Worm (Caenorhabditis elegans) whole organism, mixed stage, embryonic: ENCODE results near the gene srz-74.

Experiments used
- M03D4.4 ChIP-seq: sonication (generic microtip); optimal IDR thresholded peaks from 2 replicates; lab custom pipeline; 2017; ENCODE audit warnings: mild to moderate bottlenecking, missing genetic modification characterization, missing compliant biosample characterization
- bed-3 ChIP-seq: fragments of 200-800 bp; sonication (Bioruptor generic); optimal IDR thresholded peaks from 3 replicates; lab custom pipeline; 2018; ENCODE audit warnings: mild to moderate bottlenecking, missing genetic modification characterization, moderate library complexity, missing compliant biosample characterization
- ceh-39 ChIP-seq: fragments of 150-350 bp; optimal IDR thresholded peaks from 2 replicates; lab custom pipeline; 2014; ENCODE audit warnings: missing biosample characterization, missing genetic modification characterization
- ceh-43 ChIP-seq: fragments of 200-800 bp; sonication (Bioruptor generic); optimal IDR thresholded peaks from 2 replicates; lab custom pipeline; 2018; ENCODE audit warnings: mild to moderate bottlenecking, missing genetic modification characterization, moderate library complexity, missing compliant biosample characterization
- ceh-83 ChIP-seq: fragments of 200-800 bp; sonication (Bioruptor generic); optimal IDR thresholded peaks from 2 replicates; lab custom pipeline; 2018; ENCODE audit warnings: mild to moderate bottlenecking, missing genetic modification characterization, missing compliant biosample characterization
- ces-1 ChIP-seq: fragments of 150-350 bp; optimal IDR thresholded peaks from 2 replicates; lab custom pipeline; 2014; ENCODE audit warnings: missing biosample characterization, missing genetic modification reagents, missing genetic modification characterization
- cnd-1 ChIP-seq: fragments of 200-800 bp; sonication (Bioruptor generic); optimal IDR thresholded peaks from 2 replicates; lab custom pipeline; 2018; ENCODE audit warnings: mild to moderate bottlenecking, missing genetic modification characterization, missing compliant biosample characterization
- elt-1 ChIP-seq: sonication (generic microtip); optimal IDR thresholded peaks from 2 replicates; lab custom pipeline; 2017; ENCODE audit warnings: missing genetic modification characterization, mild to moderate bottlenecking, missing compliant biosample characterization, antibody characterized with exemption, moderate library complexity, borderline replicate concordance; ENCODE audit not compliant: insufficient read depth
- elt-3 ChIP-seq: fragments of 150-350 bp; optimal IDR thresholded peaks from 2 replicates; lab custom pipeline; 2014; ENCODE audit warnings: missing biosample characterization, missing genetic modification characterization
- flh-1 ChIP-seq: fragments of 200-800 bp; sonication (Bioruptor generic); optimal IDR thresholded peaks from 2 replicates; lab custom pipeline; 2018; ENCODE audit warnings: mild to moderate bottlenecking, missing genetic modification characterization, moderate library complexity, missing compliant biosample characterization
- ham-2 ChIP-seq: fragments of 200-800 bp; sonication (Bioruptor generic); optimal IDR thresholded peaks from 2 replicates; lab custom pipeline; 2018; ENCODE audit warnings: mild to moderate bottlenecking, missing genetic modification characterization, missing compliant biosample characterization
- hlh-1 ChIP-seq: fragments of 150-350 bp; optimal IDR thresholded peaks from 2 replicates; lab custom pipeline; 2014; ENCODE audit warnings: missing biosample characterization, missing genetic modification reagents, missing genetic modification characterization
- lin-13 ChIP-seq: fragments of 150-350 bp; optimal IDR thresholded peaks from 2 replicates; lab custom pipeline; 2014; ENCODE audit warnings: missing biosample characterization, missing genetic modification characterization
- lsy-2 ChIP-seq: fragments of 150-350 bp; optimal IDR thresholded peaks from 2 replicates; lab custom pipeline; 2014; ENCODE audit warnings: missing biosample characterization, missing genetic modification characterization
- mab-5 ChIP-seq: fragments of 150-350 bp; optimal IDR thresholded peaks from 2 replicates; lab custom pipeline; 2014; ENCODE audit warnings: missing biosample characterization, missing genetic modification characterization
- mep-1 ChIP-seq: fragments of 150-350 bp; optimal IDR thresholded peaks from 2 replicates; lab custom pipeline; 2017; ENCODE audit warnings: missing biosample characterization, missing genetic modification reagents, missing genetic modification characterization, inconsistent platforms
- mls-2 ChIP-seq: sonication (generic microtip); optimal IDR thresholded peaks from 2 replicates; lab custom pipeline; 2016; ENCODE audit warnings: mild to moderate bottlenecking, missing genetic modification characterization, moderate library complexity, missing compliant biosample characterization
- nhr-12 ChIP-seq: fragments of 150-350 bp; optimal IDR thresholded peaks from 2 replicates; lab custom pipeline; 2014; ENCODE audit warnings: missing biosample characterization, missing genetic modification characterization
- nhr-2 ChIP-seq: fragments of 150-350 bp; optimal IDR thresholded peaks from 2 replicates; lab custom pipeline; 2014; ENCODE audit warnings: missing biosample characterization, missing genetic modification characterization
- nhr-237 ChIP-seq: fragments of 150-350 bp; optimal IDR thresholded peaks from 2 replicates; lab custom pipeline; 2014; ENCODE audit warnings: missing biosample characterization, missing genetic modification characterization
- nhr-28 ChIP-seq: fragments of 150-350 bp; optimal IDR thresholded peaks from 2 replicates; lab custom pipeline; 2014; ENCODE audit warnings: missing biosample characterization, missing genetic modification characterization
- nhr-76 ChIP-seq: sonication (generic microtip); optimal IDR thresholded peaks from 2 replicates; lab custom pipeline; 2017; ENCODE audit warnings: missing biosample characterization, missing genetic modification characterization
- pha-4 ChIP-seq: fragments of 150-350 bp; optimal IDR thresholded peaks from 2 replicates; lab custom pipeline; 2018; ENCODE audit warnings: missing biosample characterization, missing genetic modification reagents, missing genetic modification characterization
- sem-2 ChIP-seq: fragments of 200-800 bp; sonication (Bioruptor generic); optimal IDR thresholded peaks from 2 replicates; lab custom pipeline; 2018; ENCODE audit warnings: mild to moderate bottlenecking, missing genetic modification characterization, missing compliant biosample characterization
- snpc-4 ChIP-seq: fragments of 150-350 bp; optimal IDR thresholded peaks from 2 replicates; lab custom pipeline; 2014; ENCODE audit warnings: missing biosample characterization, missing genetic modification characterization
- sptf-1 ChIP-seq: sonication (generic microtip); optimal IDR thresholded peaks from 2 replicates; lab custom pipeline; 2017; ENCODE audit warnings: mild to moderate bottlenecking, missing genetic modification characterization, moderate library complexity, missing compliant biosample characterization
- unc-120 ChIP-seq: sonication (generic microtip); optimal IDR thresholded peaks from 2 replicates; lab custom pipeline; 2017; ENCODE audit warnings: missing genetic modification characterization, missing compliant biosample characterization; ENCODE audit not compliant: poor library complexity, severe bottlenecking
- unc-39 ChIP-seq: fragments of 150-350 bp; optimal IDR thresholded peaks from 2 replicates; lab custom pipeline; 2014; ENCODE audit warnings: missing biosample characterization, missing genetic modification characterization
- unc-62 ChIP-seq: fragments of 150-350 bp; optimal IDR thresholded peaks from 2 replicates; lab custom pipeline; 2014; ENCODE audit warnings: missing biosample characterization, missing genetic modification reagents, missing genetic modification characterization
- zip-8 ChIP-seq: fragments of 150-350 bp; optimal IDR thresholded peaks from 2 replicates; lab custom pipeline; 2014; ENCODE audit warnings: missing biosample characterization, missing genetic modification characterization
- ztf-11 ChIP-seq: fragments of 150-350 bp; optimal IDR thresholded peaks from 2 replicates; lab custom pipeline; 2014; ENCODE audit warnings: missing biosample characterization, missing genetic modification characterization

srz-74 gene

ce11 chrIV:16329159-16329558, at the start of gene srz-74:
srz-74 (plus strand) TSS chrIV:16329459.
- no peak for TF ChIP-seq flh-1 (GFP tag; lab: Kevin White, UChicago)
- TF ChIP-seq ces-1 (GFP tag; lab: Kevin White, UChicago) = no peak
- TF ChIP-seq pha-4 (tag; lab: Kevin White, UChicago) = no peak
- no peak for TF ChIP-seq mep-1 (tag; lab: Kevin White, UChicago)
- no peak for TF ChIP-seq ham-2 (GFP tag; lab: Kevin White, UChicago)
- TF ChIP-seq nhr-2 (tag; lab: Kevin White, UChicago) = no peak
- TF ChIP-seq sptf-1 (tag; lab: Kevin White, UChicago) = no peak
- TF ChIP-seq lin-13 = no peak
- no peak for TF ChIP-seq unc-62 (GFP tag; lab: Kevin White, UChicago)
- TF ChIP-seq ceh-43 (GFP tag; lab: Kevin White, UChicago) = no peak
- no peak for TF ChIP-seq bed-3 (GFP tag; lab: Kevin White, UChicago)
- TF ChIP-seq elt-1 (tag; lab: Kevin White, UChicago) = no peak
- TF ChIP-seq mab-5 (tag; lab: Kevin White, UChicago) = no peak
- no peak for TF ChIP-seq zip-8 (tag; lab: Kevin White, UChicago)
- no peak for TF ChIP-seq snpc-4 (tag; lab: Kevin White, UChicago)

- TF ChIP-seq unc-120 (tag; lab: Kevin White, UChicago) (no peak), nhr-2 (tag; lab: Kevin White, UChicago) (no peak), pha-4 (tag; lab: Kevin White, UChicago) (no peak), unc-62 (GFP tag; lab: Kevin White, UChicago) (no peak), ceh-43 (GFP tag; lab: Kevin White, UChicago) (no peak)
Measured at ce11 chrIV:16280614-16281013, 48.6 kb upstream of the srz-74 start, which contains the start of gene clec-191. clec-191 (minus strand) TSS chrIV:16280714.

ce11 chrIV:16290745-16291144, 38.5 kb upstream of the srz-74 start, which contains the start of gene srz-75:
srz-75 (minus strand) TSS chrIV:16290845.
- TF ChIP-seq nhr-28 (no peak), sem-2 (GFP tag; lab: Kevin White, UChicago) (no peak), mab-5 (tag; lab: Kevin White, UChicago) (no peak), unc-39 (tag; lab: Kevin White, UChicago) (no peak), mls-2 (tag; lab: Kevin White, UChicago) (no peak), lsy-2 (tag; lab: Kevin White, UChicago) (no peak), snpc-4 (tag; lab: Kevin White, UChicago) (no peak), mep-1 (tag; lab: Kevin White, UChicago) (no peak), elt-1 (tag; lab: Kevin White, UChicago) (no peak), ceh-83 (GFP tag; lab: Kevin White, UChicago) (no peak), nhr-237 (no peak), pha-4 (tag; lab: Kevin White, UChicago) (no peak), lin-13 (no peak), nhr-12 (no peak), ces-1 (GFP tag; lab: Kevin White, UChicago) (no peak), bed-3 (GFP tag; lab: Kevin White, UChicago) (no peak), sptf-1 (tag; lab: Kevin White, UChicago) (no peak)

- TF ChIP-seq M03D4.4 (tag; lab: Kevin White, UChicago) = no peak
- no peak for TF ChIP-seq nhr-76 (tag; lab: Kevin White, UChicago)
- TF ChIP-seq mls-2 (tag; lab: Kevin White, UChicago) = no peak
- no peak for TF ChIP-seq flh-1 (GFP tag; lab: Kevin White, UChicago)
- TF ChIP-seq ceh-83 (GFP tag; lab: Kevin White, UChicago) = no peak
- no peak for TF ChIP-seq ztf-11
- TF ChIP-seq unc-62 (GFP tag; lab: Kevin White, UChicago) = no peak
- no peak for TF ChIP-seq lin-13
- TF ChIP-seq cnd-1 = no peak
Measured at ce11 chrIV:16293889-16294288, 35.4 kb upstream of the srz-74 start.

ce11 chrIV:16298851-16299250, 30.4 kb upstream of the srz-74 start, which contains the start of gene srz-72:
srz-72 (plus strand) TSS chrIV:16299151.
- TF ChIP-seq unc-39 (tag; lab: Kevin White, UChicago) (no peak), sem-2 (GFP tag; lab: Kevin White, UChicago) (no peak), mep-1 (tag; lab: Kevin White, UChicago) (no peak), nhr-237 (no peak), unc-120 (tag; lab: Kevin White, UChicago) (no peak), zip-8 (tag; lab: Kevin White, UChicago) (no peak), nhr-76 (tag; lab: Kevin White, UChicago) (no peak), lsy-2 (tag; lab: Kevin White, UChicago) (no peak), elt-3 (tag; lab: Kevin White, UChicago) (no peak), M03D4.4 (tag; lab: Kevin White, UChicago) (no peak), unc-62 (GFP tag; lab: Kevin White, UChicago) (no peak), ceh-39 (tag; lab: Kevin White, UChicago) (no peak), nhr-12 (no peak), sptf-1 (tag; lab: Kevin White, UChicago) (no peak), hlh-1 (no peak)
